Worm (Caenorhabditis elegans) whole organism, L3 larva: ENCODE data around the gene zipt-13.

ENCODE experiments used
- daf-12 ChIP-seq: fragments of 150-350 bp; optimal IDR thresholded peaks from 2 replicates; lab custom pipeline; 2014; ENCODE audit warnings: missing biosample characterization, missing genetic modification reagents, missing genetic modification characterization
- jun-1 ChIP-seq: fragments of 150-350 bp; optimal IDR thresholded peaks from 2 replicates; lab custom pipeline; 2014; ENCODE audit warnings: missing biosample characterization, missing genetic modification reagents, missing genetic modification characterization
- tbx-2 ChIP-seq: sonication (generic microtip); optimal IDR thresholded peaks from 2 replicates; lab custom pipeline; 2016; ENCODE audit warnings: mild to moderate bottlenecking, missing genetic modification characterization, missing compliant biosample characterization
- zag-1 ChIP-seq: fragments of 150-350 bp; optimal IDR thresholded peaks from 2 replicates; lab custom pipeline; 2014; ENCODE audit warnings: missing biosample characterization, missing genetic modification characterization
- ztf-11 ChIP-seq: fragments of 150-350 bp; optimal IDR thresholded peaks from 2 replicates; lab custom pipeline; 2014; ENCODE audit warnings: missing biosample characterization, missing genetic modification characterization

DNA sequence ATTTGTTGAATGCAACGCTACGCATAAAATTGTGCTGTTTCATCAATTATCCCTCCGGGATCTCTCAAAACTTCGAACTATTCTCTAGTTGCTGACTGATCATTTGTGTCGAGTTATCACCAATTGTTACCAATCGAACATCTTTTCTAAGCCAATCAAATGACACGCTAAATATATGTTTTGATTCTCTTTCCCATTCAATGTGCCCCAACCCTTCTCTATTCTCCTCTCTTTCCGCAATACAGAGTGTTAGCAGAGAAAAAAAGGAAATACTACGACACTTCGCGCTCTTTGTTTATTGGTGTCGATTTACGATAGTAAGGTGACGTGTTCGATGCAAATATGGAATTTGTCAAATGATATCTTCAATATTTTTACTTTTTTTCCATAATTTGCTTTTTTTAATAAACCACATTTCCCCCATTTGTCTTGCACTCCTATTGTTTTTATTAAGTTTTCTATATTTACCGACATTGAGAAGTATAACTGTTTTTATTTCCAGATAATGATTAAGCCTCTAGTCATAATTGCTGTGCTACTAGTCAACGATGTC lies 39.5 kb downstream of the zipt-13 start, which contains the start of gene nucb-1:
- TF ChIP-seq daf-12 (tag; lab: Kevin White, UChicago) (no peak), jun-1 (tag; lab: Kevin White, UChicago) (no peak), tbx-2 (no peak), zag-1 (tag; lab: Kevin White, UChicago) (no peak), ztf-11 (tag; lab: Kevin White, UChicago) (no peak)
